Worm (Caenorhabditis elegans) whole organism, midembryonic: Measurements from ENCODE around the gene vps-26.

Experiments
- T22C8.4 ChIP-seq: fragments of 200-800 bp; sonication (Bioruptor generic); IDR thresholded peaks from 2 replicates; pipeline ENCODE4 v1.3.6; 2022; ENCODE audit warnings: missing genetic modification characterization, missing compliant biosample characterization
- cog-1 ChIP-seq: sonication (generic microtip); optimal IDR thresholded peaks from 2 replicates; lab custom pipeline; 2016; ENCODE audit warnings: missing genetic modification characterization, missing compliant biosample characterization
- klf-2 ChIP-seq: fragments of 200-800 bp; sonication (Bioruptor generic); conservative IDR thresholded peaks from 2 replicates; pipeline ENCODE4 v1.3.6; 2022; ENCODE audit warnings: missing genetic modification reagents, missing genetic modification characterization, missing compliant biosample characterization
- med-1 ChIP-seq: sonication (generic microtip); optimal IDR thresholded peaks from 2 replicates; lab custom pipeline; 2017; ENCODE audit warnings: missing genetic modification characterization, mild to moderate bottlenecking, missing compliant biosample characterization, antibody characterized with exemption, missing genetic modification reagents; ENCODE audit not compliant: insufficient read depth
- ref-1 ChIP-seq: fragments of 200-800 bp; sonication (Bioruptor generic); conservative IDR thresholded peaks from 2 replicates; pipeline ENCODE4 v1.3.6; 2022; ENCODE audit warnings: missing genetic modification reagents, missing genetic modification characterization, missing compliant biosample characterization

- TF ChIP-seq med-1, result no peak
- TF ChIP-seq T22C8.4, result no peak
- no peak for TF ChIP-seq klf-2 (GFP tag; lab: Robert Waterston, UW)
- no peak for TF ChIP-seq cog-1 (tag; lab: Kevin White, UChicago)
- no peak for TF ChIP-seq ref-1
These were observed 44.4 kb upstream of the vps-26 start, which contains the start of gene daf-15 for ce11 chrIV:9386038-9386437.
